Worm (Caenorhabditis elegans) whole organism, early embryonic: ENCODE data around the gene F32D1.3.

Experiments
- F13C5.2 ChIP-seq: sonication (generic microtip); optimal IDR thresholded peaks from 2 replicates; lab custom pipeline; 2017; ENCODE audit warnings: mild to moderate bottlenecking, missing genetic modification characterization, inconsistent platforms, missing compliant biosample characterization
- aly-1 ChIP-seq: sonication (generic microtip); optimal IDR thresholded peaks from 2 replicates; lab custom pipeline; 2016; ENCODE audit warnings: missing genetic modification characterization, missing compliant biosample characterization
- ama-1 ChIP-seq: fragments of 150-350 bp; optimal IDR thresholded peaks from 2 replicates; lab custom pipeline; 2014
- ceh-13 ChIP-seq: fragments of 200-800 bp; sonication (Bioruptor generic); optimal IDR thresholded peaks from 2 replicates; lab custom pipeline; 2018; ENCODE audit warnings: mild to moderate bottlenecking, missing genetic modification characterization, missing compliant biosample characterization
- ceh-36 ChIP-seq: sonication (generic microtip); optimal IDR thresholded peaks from 2 replicates; lab custom pipeline; 2016; ENCODE audit warnings: missing genetic modification characterization, inconsistent platforms, missing compliant biosample characterization
- ets-7 ChIP-seq: sonication (generic microtip); optimal IDR thresholded peaks from 2 replicates; lab custom pipeline; 2016; ENCODE audit warnings: missing genotype, missing genetic modification characterization, missing compliant biosample characterization
- flt-1 ChIP-seq: fragments of 200-800 bp; sonication (Bioruptor generic); IDR thresholded peaks from 2 replicates; pipeline ENCODE4 v1.3.6; 2022; ENCODE audit warnings: missing genetic modification characterization, missing compliant biosample characterization
- hmbx-1 ChIP-seq: sonication (generic microtip); optimal IDR thresholded peaks from 2 replicates; lab custom pipeline; 2016; ENCODE audit warnings: mild to moderate bottlenecking, missing genetic modification characterization, missing compliant biosample characterization
- hmg-4 ChIP-seq: fragments of 200-800 bp; sonication (Bioruptor generic); optimal IDR thresholded peaks from 2 replicates; lab custom pipeline; 2018; ENCODE audit warnings: mild to moderate bottlenecking, missing genetic modification characterization, missing compliant biosample characterization
- hnd-1 ChIP-seq: sonication (generic microtip); optimal IDR thresholded peaks from 2 replicates; lab custom pipeline; 2016; ENCODE audit warnings: missing genetic modification characterization, missing compliant biosample characterization
- pes-1 ChIP-seq: fragments of 200-800 bp; sonication (Bioruptor generic); IDR thresholded peaks from 2 replicates; pipeline ENCODE4 v1.3.6; 2022; ENCODE audit warnings: missing genetic modification reagents, missing genetic modification characterization, missing compliant biosample characterization
- scrt-1 ChIP-seq: fragments of 200-800 bp; sonication (Bioruptor generic); IDR thresholded peaks from 2 replicates; pipeline ENCODE4 v1.3.6; 2022; ENCODE audit warnings: missing genetic modification characterization, missing compliant biosample characterization

DNA sequence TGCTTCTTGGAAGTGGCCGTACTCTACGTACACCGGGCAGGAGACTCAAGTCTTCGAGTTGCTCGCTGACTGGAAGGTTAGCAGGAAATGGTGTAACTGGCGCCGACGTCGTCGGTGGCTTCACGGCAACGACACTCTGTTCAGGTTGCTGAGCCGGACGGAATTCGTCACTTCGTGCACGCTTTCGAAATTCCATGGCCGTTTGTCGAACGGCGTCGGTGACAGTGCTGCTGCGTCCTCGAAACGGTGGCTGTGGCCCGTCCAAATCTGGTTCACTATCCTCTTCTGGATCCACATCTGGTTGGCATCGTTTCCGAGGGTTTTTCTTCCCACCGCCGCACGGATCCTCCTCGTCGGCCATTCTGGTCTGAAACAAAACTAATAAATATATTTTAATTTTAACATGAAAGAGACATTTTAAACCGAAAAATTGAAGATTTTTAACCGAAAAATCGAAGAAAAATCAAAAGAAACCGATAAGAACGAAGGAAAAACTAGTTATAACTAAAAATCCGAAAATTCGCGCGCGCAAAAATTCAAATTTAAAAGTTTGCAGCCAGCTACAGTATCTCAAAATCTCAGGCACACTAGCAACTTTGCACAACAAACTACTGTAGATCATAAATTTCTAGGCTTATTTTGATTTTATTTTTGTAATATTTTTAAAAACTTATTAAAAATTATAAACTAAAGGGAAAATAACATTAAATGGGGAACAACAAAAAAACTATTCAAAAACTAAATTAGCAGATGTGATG is 14.6 kb upstream of the F32D1.3 start, which contains the start of gene F32D1.7:
- no peak for TF ChIP-seq pes-1
- TF ChIP-seq flt-1 (GFP tag; lab: Robert Waterston, UW): no peak
- TF ChIP-seq hmg-4 (GFP tag; lab: Kevin White, UChicago): no peak
- TF ChIP-seq ama-1: no peak
- no peak for TF ChIP-seq ceh-36 (tag; lab: Kevin White, UChicago)
- TF ChIP-seq hnd-1 (tag; lab: Kevin White, UChicago): no peak
- TF ChIP-seq hmbx-1: no peak
- TF ChIP-seq aly-1 (tag; lab: Kevin White, UChicago): no peak
- no peak for TF ChIP-seq ets-7 (tag; lab: Kevin White, UChicago)
- TF ChIP-seq F13C5.2 (tag; lab: Kevin White, UChicago): no peak
- no peak for TF ChIP-seq scrt-1 (GFP tag; lab: Robert Waterston, UW)
- no peak for TF ChIP-seq ceh-13
